Worm (Caenorhabditis elegans): ENCODE measurements around the gene clec-177.

DNA sequence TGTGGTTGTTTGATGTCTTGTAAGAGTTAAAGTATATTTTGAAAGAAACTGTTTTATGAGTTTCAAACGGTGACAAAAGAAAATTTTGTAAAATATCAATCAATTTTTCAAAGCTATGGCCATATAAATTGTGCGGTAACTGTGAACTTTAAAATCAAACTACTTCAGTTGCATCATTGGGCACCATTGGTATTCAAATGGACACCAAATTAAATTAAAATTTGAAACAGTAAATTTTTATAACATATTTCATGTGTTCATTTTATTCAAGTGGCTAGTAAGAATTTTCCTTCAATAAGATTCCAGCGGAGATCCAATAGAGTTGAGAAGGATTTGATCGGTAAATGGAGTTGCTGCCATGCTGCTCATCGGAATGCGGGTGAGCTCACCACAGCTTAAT is 45.0 kb downstream of the clec-177 start:
- TF ChIP-seq him-1 (tag; optimal IDR thresholded peaks at IDR 0.05) (no peak), W03F9.2 (tag; optimal IDR thresholded peaks at IDR 0.05) (no peak), dao-5 (tag; optimal IDR thresholded peaks at IDR 0.05) (no peak)

Data from whole organism, L4/young adult.